Fruit fly (Drosophila melanogaster) whole organism, embryonic: ENCODE data around the gene Trf.
A peak's percentile ranks its signal among the peaks of the same experiment; 100 is the strongest.

Experiments used
- Atf6 ChIP-seq: fragments of 200-800 bp; sonication (Bioruptor generic); IDR thresholded peaks from 2 replicates; pipeline ENCODE4 v1.3.6; 2022; ENCODE audit warnings: missing biosample characterization, missing genetic modification characterization
- Bdp1 ChIP-seq: fragments of 200-800 bp; sonication (Bioruptor generic); optimal IDR thresholded peaks from 3 replicates; lab custom pipeline; 2016; ENCODE audit warnings: missing biosample characterization, missing genetic modification characterization
- CG12219 ChIP-seq: fragments of 200-800 bp; sonication (Bioruptor generic); optimal IDR thresholded peaks from 3 replicates; lab custom pipeline; 2018; ENCODE audit warnings: missing biosample characterization, mild to moderate bottlenecking, missing genetic modification characterization
- CG13287 ChIP-seq: fragments of 200-800 bp; sonication (Bioruptor generic); IDR thresholded peaks from 2 replicates; pipeline ENCODE4 v1.3.6; 2022; ENCODE audit warnings: missing biosample characterization, missing genetic modification characterization; ENCODE audit not compliant: partially characterized antibody
- CG15514 ChIP-seq: fragments of 200-800 bp; sonication (Bioruptor generic); optimal IDR thresholded peaks from 3 replicates; lab custom pipeline; 2017; ENCODE audit warnings: missing biosample characterization, missing genetic modification characterization, mild to moderate bottlenecking, moderate library complexity, missing genetic modification reagents
- CG17829 ChIP-seq: fragments of 200-800 bp; optimal IDR thresholded peaks from 2 replicates; lab custom pipeline; 2019; ENCODE audit warnings: missing biosample characterization, mild to moderate bottlenecking, missing genetic modification characterization, moderate library complexity
- CG1832 ChIP-seq: fragments of 200-800 bp; sonication (Bioruptor generic); optimal IDR thresholded peaks from 2 replicates; lab custom pipeline; 2017; ENCODE audit warnings: missing biosample characterization, mild to moderate bottlenecking, missing genetic modification characterization, inconsistent platforms
- CG2678 ChIP-seq: fragments of 200-800 bp; sonication (Bioruptor generic); optimal IDR thresholded peaks from 3 replicates; lab custom pipeline; 2019; ENCODE audit warnings: missing biosample characterization, mild to moderate bottlenecking, missing genetic modification characterization, moderate library complexity
- CG34224 ChIP-seq: fragments of 200-800 bp; sonication (Bioruptor generic); IDR thresholded peaks from 3 replicates; pipeline ENCODE4 v1.3.6; 2022; ENCODE audit warnings: missing biosample characterization, missing genetic modification characterization; ENCODE audit not compliant: partially characterized antibody
- CG34376 ChIP-seq: fragments of 200-800 bp; sonication (Bioruptor generic); optimal IDR thresholded peaks from 2 replicates; lab custom pipeline; 2018; ENCODE audit warnings: missing biosample characterization, mild to moderate bottlenecking, missing genetic modification characterization
- CG7928 ChIP-seq: fragments of 200-800 bp; sonication (Bioruptor generic); optimal IDR thresholded peaks from 2 replicates; lab custom pipeline; 2017; ENCODE audit warnings: missing biosample characterization, mild to moderate bottlenecking, missing genetic modification characterization
- CG8765 ChIP-seq: fragments of 200-800 bp; sonication (Bioruptor generic); IDR thresholded peaks from 2 replicates; pipeline ENCODE4 v1.3.6; 2022; ENCODE audit warnings: missing biosample characterization, missing genetic modification characterization
- CG8944 ChIP-seq: fragments of 200-800 bp; sonication (Bioruptor generic); optimal IDR thresholded peaks from 3 replicates; lab custom pipeline; 2016; ENCODE audit warnings: missing biosample characterization, missing genetic modification characterization
- Dbx ChIP-seq: fragments of 200-800 bp; sonication (Bioruptor generic); IDR thresholded peaks from 3 replicates; pipeline ENCODE4 v1.3.6; 2022; ENCODE audit warnings: missing biosample characterization, missing genetic modification characterization
- Dfd ChIP-seq, 2 experiments: fragments of >200 bp; optimal IDR thresholded peaks; 2 replicates each; lab custom pipeline; 2017; ENCODE audit warnings: missing biosample characterization in 2 of 2, missing genetic modification characterization in 2 of 2
- Drgx ChIP-seq: fragments of 200-800 bp; sonication (Bioruptor generic); IDR thresholded peaks from 2 replicates; pipeline ENCODE4 v1.3.6; 2022; ENCODE audit warnings: missing biosample characterization, missing genetic modification characterization
- E2f2 ChIP-seq: fragments of 200-800 bp; sonication (Bioruptor generic); IDR thresholded peaks from 2 replicates; pipeline ENCODE4 v1.3.6; 2022; ENCODE audit warnings: missing biosample characterization, missing genetic modification characterization
- Fer1 ChIP-seq: fragments of 200-800 bp; sonication (Bioruptor generic); optimal IDR thresholded peaks from 2 replicates; lab custom pipeline; 2017; ENCODE audit warnings: missing biosample characterization, mild to moderate bottlenecking, missing genetic modification characterization
- HHEX ChIP-seq: fragments of 200-800 bp; sonication (Bioruptor generic); optimal IDR thresholded peaks from 3 replicates; lab custom pipeline; 2017; ENCODE audit warnings: missing biosample characterization, mild to moderate bottlenecking, missing genetic modification characterization, missing genetic modification reagents
- Med ChIP-seq: fragments of 200-800 bp; sonication (Bioruptor generic); peaks from one replicate; lab custom pipeline; 2016; ENCODE audit warnings: missing biosample characterization, missing genetic modification characterization, mild to moderate bottlenecking, inconsistent platforms, moderate library complexity
- Nf-YA ChIP-seq: fragments of 200-800 bp; sonication (Bioruptor generic); IDR thresholded peaks from 2 replicates; pipeline ENCODE4 v1.3.6; 2022; ENCODE audit warnings: missing biosample characterization, missing genetic modification characterization
- Optix ChIP-seq: fragments of 200-800 bp; sonication (Bioruptor generic); IDR thresholded peaks from 3 replicates; pipeline ENCODE4 v1.3.6; 2022; ENCODE audit warnings: missing biosample characterization, missing genetic modification characterization
- Pdp1 ChIP-seq, 2 experiments: fragments of 200-800 bp; sonication (Bioruptor generic); optimal IDR thresholded peaks; 3 replicates each; lab custom pipeline; 2016; ENCODE audit warnings: missing biosample characterization in 2 of 2, missing genetic modification characterization in 2 of 2, mild to moderate bottlenecking in 1 of 2, moderate library complexity in 1 of 2
- Trl ChIP-seq, 3 experiments: fragments of >200 bp in 2 of 3; fragments of 200-800 bp in 1 of 3; sonication (Bioruptor generic) in 1 of 3; optimal IDR thresholded peaks; 2 replicates in 1 of 3; 3 replicates in 2 of 3; lab custom pipeline; 2016 to 2017; ENCODE audit warnings: missing biosample characterization in 1 of 3, missing genetic modification characterization in 1 of 3
- chinmo ChIP-seq: fragments of 200-800 bp; sonication (Bioruptor generic); IDR thresholded peaks from 4 replicates; pipeline ENCODE4 v1.3.6; 2022; ENCODE audit warnings: missing biosample characterization, missing genetic modification characterization; ENCODE audit not compliant: partially characterized antibody
- corto ChIP-seq: fragments of 200-800 bp; sonication (Bioruptor generic); optimal IDR thresholded peaks from 2 replicates; lab custom pipeline; 2016; ENCODE audit warnings: missing biosample characterization, mild to moderate bottlenecking, missing genetic modification characterization, moderate library complexity
- croc ChIP-seq: fragments of 200-800 bp; sonication (Bioruptor generic); conservative IDR thresholded peaks from 3 replicates; pipeline ENCODE4 v1.3.6; 2022; ENCODE audit warnings: missing biosample characterization, missing genetic modification characterization
- crol ChIP-seq: fragments of 200-800 bp; sonication (Bioruptor generic); IDR thresholded peaks from 2 replicates; pipeline ENCODE4 v1.3.6; 2022; ENCODE audit warnings: missing biosample characterization, missing genetic modification characterization
- cwo ChIP-seq: fragments of 200-800 bp; sonication (Bioruptor generic); optimal IDR thresholded peaks from 3 replicates; lab custom pipeline; 2017; ENCODE audit warnings: missing biosample characterization, missing genetic modification characterization, mild to moderate bottlenecking, moderate library complexity, missing genetic modification reagents
- exex ChIP-seq: fragments of 200-800 bp; sonication (Bioruptor generic); optimal IDR thresholded peaks from 4 replicates; lab custom pipeline; 2018; ENCODE audit warnings: missing biosample characterization, mild to moderate bottlenecking, missing genetic modification characterization, moderate library complexity
- ftz-f1 ChIP-seq: fragments of 200-800 bp; sonication (Bioruptor generic); optimal IDR thresholded peaks from 2 replicates; lab custom pipeline; 2016; ENCODE audit warnings: missing biosample characterization, missing genetic modification characterization
- gem ChIP-seq: fragments of 200-800 bp; sonication (Bioruptor generic); optimal IDR thresholded peaks from 2 replicates; lab custom pipeline; 2019; ENCODE audit warnings: missing biosample characterization, mild to moderate bottlenecking, missing genetic modification characterization, moderate library complexity
- h ChIP-seq: fragments of >200 bp; optimal IDR thresholded peaks from 2 replicates; lab custom pipeline; 2017
- hbn ChIP-seq: fragments of 200-800 bp; sonication (Bioruptor generic); IDR thresholded peaks from 2 replicates; pipeline ENCODE4 v1.3.6; 2022; ENCODE audit warnings: missing biosample characterization, missing genetic modification characterization; ENCODE audit not compliant: partially characterized antibody
- lab ChIP-seq: fragments of 200-800 bp; sonication (Bioruptor generic); optimal IDR thresholded peaks from 3 replicates; lab custom pipeline; 2017; ENCODE audit warnings: missing biosample characterization, missing genetic modification characterization, mild to moderate bottlenecking, moderate library complexity, missing genetic modification reagents
- lbe ChIP-seq: fragments of 200-800 bp; sonication (Bioruptor generic); optimal IDR thresholded peaks from 2 replicates; lab custom pipeline; 2016; ENCODE audit warnings: missing biosample characterization, mild to moderate bottlenecking, missing genetic modification characterization
- mirr ChIP-seq: fragments of 200-800 bp; sonication (Bioruptor generic); optimal IDR thresholded peaks from 3 replicates; lab custom pipeline; 2018; ENCODE audit warnings: missing biosample characterization, mild to moderate bottlenecking, missing genetic modification characterization
- nerfin-2 ChIP-seq: fragments of 200-800 bp; sonication (Bioruptor generic); IDR thresholded peaks from 2 replicates; pipeline ENCODE4 v1.3.6; 2022; ENCODE audit warnings: missing biosample characterization, missing genetic modification characterization; ENCODE audit not compliant: partially characterized antibody
- nom ChIP-seq: fragments of 200-800 bp; sonication (Bioruptor generic); optimal IDR thresholded peaks from 2 replicates; lab custom pipeline; 2017; ENCODE audit warnings: missing biosample characterization, missing genetic modification characterization, mild to moderate bottlenecking, moderate library complexity, missing genetic modification reagents
- row ChIP-seq: fragments of 200-800 bp; sonication (Bioruptor generic); IDR thresholded peaks from 3 replicates; pipeline ENCODE4 v1.3.6; 2022; ENCODE audit warnings: missing biosample characterization, missing genetic modification characterization
- wdn ChIP-seq: fragments of 200-800 bp; sonication (Bioruptor generic); IDR thresholded peaks from 2 replicates; pipeline ENCODE4 v1.3.6; 2022; ENCODE audit warnings: missing biosample characterization, missing genetic modification characterization

Trf gene

dm6 chr2L:8094058-8094825 is 21.5 kb downstream of the Trf start (continued):
- peak; percentile 14; the same call in 1 of the 2 replicates for TF ChIP-seq CG13287 (GFP tag; lab: Robert Waterston, UW)
- TF ChIP-seq Fer1 (GFP tag; lab: Kevin White, UChicago) = peak; percentile 30
- TF ChIP-seq CG7928 = no peak
- TF ChIP-seq lab (GFP tag; lab: Kevin White, UChicago) = peak; percentile 7
- TF ChIP-seq row (GFP tag; lab: Robert Waterston, UW) = peak; percentile 28; the same call in 1 of the 3 replicates
- TF ChIP-seq gem (tag; lab: Kevin White, UChicago) = peak; percentile 20
- TF ChIP-seq Drgx (GFP tag; lab: Robert Waterston, UW) = peak; percentile 59
- no peak for TF ChIP-seq wdn (GFP tag; lab: Robert Waterston, UW)
- 0 out of 2 replicates have a peak, but pooled peaks have one; percentile 8 for TF ChIP-seq nerfin-2
- TF ChIP-seq crol (GFP tag; lab: Robert Waterston, UW) = peak; percentile 18; the same call in 1 of the 2 replicates
- TF ChIP-seq Trl (optimal IDR thresholded peaks at IDR 0.05; lab: Kevin White, UChicago) = peak in 1 of 2 experiments; percentile 47
- no peak for TF ChIP-seq Trl (GFP tag; optimal IDR thresholded peaks at IDR 0.05; lab: Kevin White, UChicago)
- TF ChIP-seq Nf-YA (GFP tag; lab: Robert Waterston, UW) = no peak
- 0 out of 2 replicates have a peak, but pooled peaks have one; percentile 13 for TF ChIP-seq Atf6 (GFP tag; lab: Robert Waterston, UW)
- peak; percentile 12 for TF ChIP-seq CG2678

- TF ChIP-seq ftz-f1 = no peak
- TF ChIP-seq cwo = peak; percentile 44
- TF ChIP-seq Optix = no peak
- peak in 1 of 2 experiments; percentile 17 for TF ChIP-seq Pdp1 (GFP tag; optimal IDR thresholded peaks at IDR 0.05; lab: Kevin White, UChicago)
- TF ChIP-seq HHEX = no peak
- TF ChIP-seq Med (GFP tag; lab: Kevin White, UChicago) = peak; percentile 56
- TF ChIP-seq mirr (GFP tag; lab: Kevin White, UChicago) = peak; percentile 28
- TF ChIP-seq hbn = no peak
- TF ChIP-seq exex (tag; lab: Kevin White, UChicago) = peak; percentile 32
- TF ChIP-seq CG8944 (GFP tag; lab: Kevin White, UChicago) = no peak
- TF ChIP-seq croc (GFP tag; lab: Robert Waterston, UW) = no peak
- 0 out of 4 replicates have a peak, but pooled peaks have one; percentile 37 for TF ChIP-seq chinmo
- no peak for TF ChIP-seq E2f2 (GFP tag; lab: Robert Waterston, UW)
- TF ChIP-seq CG34224 (GFP tag; lab: Robert Waterston, UW) = no peak
- peak; percentile 51 for TF ChIP-seq CG34376 (GFP tag; lab: Kevin White, UChicago)
- TF ChIP-seq CG8765 (GFP tag; lab: Robert Waterston, UW) = no peak
- no peak for TF ChIP-seq CG15514
- TF ChIP-seq nom (GFP tag; lab: Kevin White, UChicago) = peak; percentile 74
- no peak for TF ChIP-seq CG12219
- no peak for TF ChIP-seq CG17829
- no peak for TF ChIP-seq CG1832
- peak; percentile 5; the same call in 1 of the 3 replicates for TF ChIP-seq Dbx (GFP tag; lab: Robert Waterston, UW)
- TF ChIP-seq lbe (GFP tag; lab: Kevin White, UChicago) = peak; percentile 11
- no peak for TF ChIP-seq Bdp1
- TF ChIP-seq h (lab: Kevin White, UChicago) = no peak
- no peak for TF ChIP-seq Dfd (GFP tag; optimal IDR thresholded peaks at IDR 0.05; lab: Kevin White, UChicago)
- TF ChIP-seq corto (GFP tag; lab: Kevin White, UChicago) = peak; percentile 36
- TF ChIP-seq, all 482 proteins: peak for 11
These were observed 22.5 kb downstream of the Trf start for dm6 chr2L:8095176-8095575.
